Worm (Caenorhabditis elegans): Measurements from ENCODE around the gene cal-5.

ce11 chrX:5079297-5079696 lies 1.5 kb upstream of the cal-5 start:
- no peak for TF ChIP-seq K12H6.12 (tag; optimal IDR thresholded peaks at IDR 0.05)
- no peak for TF ChIP-seq somi-1 (GFP tag; optimal IDR thresholded peaks at IDR 0.05)
- TF ChIP-seq nfya-2 (GFP tag; IDR thresholded peaks at IDR 0.05): no peak
- TF ChIP-seq F57A8.1 (GFP tag; optimal IDR thresholded peaks at IDR 0.05): no peak
- no peak for TF ChIP-seq athp-1 (tag; optimal IDR thresholded peaks at IDR 0.05)
- TF ChIP-seq ztf-22 (GFP tag; optimal IDR thresholded peaks at IDR 0.05): no peak
- no peak for TF ChIP-seq lin-35 (GFP tag; optimal IDR thresholded peaks at IDR 0.05)
- no peak for TF ChIP-seq ceh-91 (GFP tag; IDR thresholded peaks at IDR 0.05)
- TF ChIP-seq cebp-1 (GFP tag; IDR thresholded peaks at IDR 0.05): no peak
- TF ChIP-seq cebp-1 (tag; optimal IDR thresholded peaks at IDR 0.05): no peak
- TF ChIP-seq nhr-80 (tag; optimal IDR thresholded peaks at IDR 0.05): no peak
- TF ChIP-seq Y79H2A.3 (GFP tag; conservative IDR thresholded peaks at IDR 0.05): no peak
